Worm (Caenorhabditis elegans) whole organism, L2 larva: ENCODE data around the gene F38B2.2.

Source experiments
- C34F6.9 ChIP-seq: fragments of 150-350 bp; optimal IDR thresholded peaks from 2 replicates; lab custom pipeline; 2014; ENCODE audit warnings: missing biosample characterization, missing genetic modification characterization
- F13H6.1 ChIP-seq: sonication (generic microtip); optimal IDR thresholded peaks from 2 replicates; lab custom pipeline; 2016; ENCODE audit warnings: missing genetic modification characterization, missing compliant biosample characterization
- R02D3.7 ChIP-seq: fragments of 150-350 bp; optimal IDR thresholded peaks from 2 replicates; lab custom pipeline; 2014; ENCODE audit warnings: missing biosample characterization, missing genetic modification characterization
- Y55F3AM.14 ChIP-seq: fragments of 200-800 bp; sonication (Bioruptor generic); optimal IDR thresholded peaks from 2 replicates; lab custom pipeline; 2018; ENCODE audit warnings: mild to moderate bottlenecking, missing genetic modification characterization, missing compliant biosample characterization
- ZK546.5 ChIP-seq: sonication (generic microtip); optimal IDR thresholded peaks from 2 replicates; lab custom pipeline; 2017; ENCODE audit warnings: missing biosample characterization, missing genetic modification characterization
- alr-1 ChIP-seq: fragments of 150-350 bp; optimal IDR thresholded peaks from 2 replicates; lab custom pipeline; 2014; ENCODE audit warnings: missing biosample characterization, missing genetic modification characterization
- aly-2 ChIP-seq: fragments of 150-350 bp; optimal IDR thresholded peaks from 2 replicates; lab custom pipeline; 2014; ENCODE audit warnings: missing biosample characterization, missing genetic modification characterization
- ama-1 ChIP-seq: fragments of 150-350 bp; optimal IDR thresholded peaks from 2 replicates; lab custom pipeline; 2018; ENCODE audit warnings: inconsistent platforms
- blmp-1 ChIP-seq: sonication (generic microtip); optimal IDR thresholded peaks from 2 replicates; lab custom pipeline; 2017; ENCODE audit warnings: missing genetic modification characterization, mild to moderate bottlenecking, missing compliant biosample characterization, antibody characterized with exemption, moderate library complexity; ENCODE audit not compliant: insufficient read depth
- ceh-16 ChIP-seq: fragments of 150-350 bp; optimal IDR thresholded peaks from 2 replicates; lab custom pipeline; 2014; ENCODE audit warnings: missing biosample characterization, missing genetic modification characterization
- ceh-82 ChIP-seq: fragments of 150-350 bp; optimal IDR thresholded peaks from 2 replicates; lab custom pipeline; 2014; ENCODE audit warnings: missing biosample characterization, missing genetic modification characterization
- crh-2 ChIP-seq: sonication (generic microtip); optimal IDR thresholded peaks from 2 replicates; lab custom pipeline; 2017; ENCODE audit warnings: missing biosample characterization, missing genetic modification characterization
- dmd-4 ChIP-seq: sonication (generic microtip); optimal IDR thresholded peaks from 2 replicates; lab custom pipeline; 2017; ENCODE audit warnings: missing biosample characterization, missing genetic modification characterization
- egl-27 ChIP-seq: sonication (generic microtip); optimal IDR thresholded peaks from 3 replicates; lab custom pipeline; 2017; ENCODE audit warnings: missing biosample characterization, missing genetic modification reagents, missing genetic modification characterization
- elt-1 ChIP-seq: fragments of 150-350 bp; optimal IDR thresholded peaks from 2 replicates; lab custom pipeline; 2014; ENCODE audit warnings: missing biosample characterization, missing genetic modification characterization
- fos-1 ChIP-seq: fragments of 150-350 bp; optimal IDR thresholded peaks from 2 replicates; lab custom pipeline; 2014; ENCODE audit warnings: missing biosample characterization, missing genetic modification characterization
- gmeb-1 ChIP-seq: fragments of 150-350 bp; optimal IDR thresholded peaks from 2 replicates; lab custom pipeline; 2014; ENCODE audit warnings: missing biosample characterization, missing genetic modification characterization
- lin-11 ChIP-seq: fragments of 150-350 bp; sonication (generic microtip); optimal IDR thresholded peaks from 2 replicates; lab custom pipeline; 2014; ENCODE audit warnings: missing biosample characterization, missing genetic modification characterization, inconsistent platforms, mixed read lengths
- lin-13 ChIP-seq: fragments of 150-350 bp; optimal IDR thresholded peaks from 2 replicates; lab custom pipeline; 2014; ENCODE audit warnings: missing biosample characterization, missing genetic modification reagents, missing genetic modification characterization
- lin-39 ChIP-seq: fragments of 150-350 bp; optimal IDR thresholded peaks from 2 replicates; lab custom pipeline; 2014; ENCODE audit warnings: missing biosample characterization, missing genetic modification reagents, missing genetic modification characterization
- lsy-2 ChIP-seq, 2 experiments: fragments of 150-350 bp in 1 of 2; sonication (generic microtip) in 1 of 2; optimal IDR thresholded peaks; 2 replicates each; lab custom pipeline; 2014 to 2017; ENCODE audit warnings: missing biosample characterization in 2 of 2, missing genetic modification characterization in 2 of 2
- mab-5 ChIP-seq: fragments of 150-350 bp; optimal IDR thresholded peaks from 2 replicates; lab custom pipeline; 2014; ENCODE audit warnings: missing biosample characterization, missing genetic modification characterization
- mbf-1 ChIP-seq: sonication (generic microtip); optimal IDR thresholded peaks from 2 replicates; lab custom pipeline; 2017; ENCODE audit warnings: missing biosample characterization, missing genetic modification characterization
- mdl-1 ChIP-seq, 2 experiments: fragments of 150-350 bp in 1 of 2; sonication (generic microtip) in 1 of 2; optimal IDR thresholded peaks; 2 replicates each; lab custom pipeline; 2017; ENCODE audit warnings: missing biosample characterization in 2 of 2, missing genetic modification characterization in 2 of 2
- nhr-11 ChIP-seq: fragments of 150-350 bp; optimal IDR thresholded peaks from 2 replicates; lab custom pipeline; 2014; ENCODE audit warnings: missing biosample characterization, missing genetic modification characterization
- nhr-12 ChIP-seq: fragments of 150-350 bp; optimal IDR thresholded peaks from 2 replicates; lab custom pipeline; 2014; ENCODE audit warnings: missing biosample characterization, missing genetic modification characterization
- nhr-129 ChIP-seq: fragments of 150-350 bp; optimal IDR thresholded peaks from 2 replicates; lab custom pipeline; 2014; ENCODE audit warnings: missing biosample characterization, missing genetic modification characterization
- nhr-21 ChIP-seq: fragments of 150-350 bp; optimal IDR thresholded peaks from 2 replicates; lab custom pipeline; 2014; ENCODE audit warnings: missing biosample characterization, missing genetic modification characterization
- nhr-23 ChIP-seq: fragments of 150-350 bp; optimal IDR thresholded peaks from 2 replicates; lab custom pipeline; 2014; ENCODE audit warnings: missing biosample characterization, missing genetic modification reagents, missing genetic modification characterization
- nhr-237 ChIP-seq: fragments of 150-350 bp; optimal IDR thresholded peaks from 2 replicates; lab custom pipeline; 2014; ENCODE audit warnings: missing biosample characterization, missing genetic modification characterization
- nhr-25 ChIP-seq: fragments of 150-350 bp; sonication (generic microtip); optimal IDR thresholded peaks from 3 replicates; lab custom pipeline; 2014; ENCODE audit warnings: missing biosample characterization, missing genetic modification characterization
- nhr-6 ChIP-seq: fragments of 150-350 bp; optimal IDR thresholded peaks from 2 replicates; lab custom pipeline; 2014; ENCODE audit warnings: missing biosample characterization, missing genetic modification characterization
- nhr-77 ChIP-seq: fragments of 150-350 bp; optimal IDR thresholded peaks from 2 replicates; lab custom pipeline; 2014; ENCODE audit warnings: missing biosample characterization, missing genetic modification characterization
- sem-4 ChIP-seq: fragments of 150-350 bp; optimal IDR thresholded peaks from 2 replicates; lab custom pipeline; 2014; ENCODE audit warnings: missing biosample characterization, missing genetic modification reagents, missing genetic modification characterization
- skn-1 ChIP-seq: sonication (generic microtip); optimal IDR thresholded peaks from 2 replicates; lab custom pipeline; 2017; ENCODE audit warnings: missing biosample characterization, missing genetic modification characterization
- sma-3 ChIP-seq: sonication (generic microtip); optimal IDR thresholded peaks from 2 replicates; lab custom pipeline; 2016; ENCODE audit warnings: missing genetic modification reagents, missing genetic modification characterization, missing compliant biosample characterization
- sma-9 ChIP-seq, 2 experiments: fragments of 150-350 bp in 1 of 2; sonication (generic microtip) in 1 of 2; optimal IDR thresholded peaks; 2 replicates each; lab custom pipeline; 2014 to 2016; ENCODE audit warnings: missing genetic modification characterization in 2 of 2, mild to moderate bottlenecking in 1 of 2, missing biosample characterization in 1 of 2, missing compliant biosample characterization in 1 of 2, missing genetic modification reagents in 1 of 2, moderate library complexity in 1 of 2
- snpc-4 ChIP-seq: fragments of 150-350 bp; optimal IDR thresholded peaks from 2 replicates; lab custom pipeline; 2014; ENCODE audit warnings: missing biosample characterization, missing genetic modification characterization
- unc-39 ChIP-seq: fragments of 150-350 bp; optimal IDR thresholded peaks from 2 replicates; lab custom pipeline; 2014; ENCODE audit warnings: missing biosample characterization, missing genetic modification characterization
- unc-55 ChIP-seq: fragments of 150-350 bp; sonication (generic microtip); optimal IDR thresholded peaks from 3 replicates; lab custom pipeline; 2014; ENCODE audit warnings: missing biosample characterization, missing genetic modification reagents, missing genetic modification characterization
- zag-1 ChIP-seq: fragments of 150-350 bp; optimal IDR thresholded peaks from 2 replicates; lab custom pipeline; 2014; ENCODE audit warnings: missing biosample characterization, missing genetic modification characterization
- ztf-1 ChIP-seq: fragments of 200-800 bp; sonication (Bioruptor generic); conservative IDR thresholded peaks from 2 replicates; pipeline ENCODE4 v1.3.6; 2022; ENCODE audit warnings: missing genetic modification characterization, missing compliant biosample characterization
- ztf-11 ChIP-seq: sonication (generic microtip); optimal IDR thresholded peaks from 2 replicates; lab custom pipeline; 2017; ENCODE audit warnings: missing biosample characterization, missing genetic modification characterization
- ztf-4 ChIP-seq: fragments of 150-350 bp; optimal IDR thresholded peaks from 2 replicates; lab custom pipeline; 2014; ENCODE audit warnings: missing biosample characterization, missing genetic modification characterization

The F38B2.2 gene

ce11 chrX:11262319-11263074, 16.7 kb downstream of the F38B2.2 start, which contains the start of gene C03A3.2:
C03A3.2 (plus strand) TSS chrX:11262848.
- TF ChIP-seq dmd-4 (tag; lab: Kevin White, UChicago) (no peak), sma-3 (no peak), lin-13 (GFP tag; lab: Kevin White, UChicago) (peak; percentile 67), F13H6.1 (peak; percentile 73), lsy-2 (tag; optimal IDR thresholded peaks at IDR 0.05; lab: Kevin White, UChicago) (peak in 1 of 2 experiments; percentile 74), ztf-4 (tag; lab: Kevin White, UChicago) (no peak), mbf-1 (tag; lab: Kevin White, UChicago) (no peak), mdl-1 (tag; optimal IDR thresholded peaks at IDR 0.05; lab: Kevin White, UChicago) (peak in 1 of 2 experiments; percentile 62), ztf-1 (no peak), egl-27 (tag; lab: Kevin White, UChicago) (peak; percentile 35), nhr-6 (tag; lab: Kevin White, UChicago) (peak; percentile 24), lin-39 (no peak), Y55F3AM.14 (no peak), nhr-12 (no peak), nhr-129 (tag; lab: Kevin White, UChicago) (peak; percentile 88), ztf-11 (tag; lab: Kevin White, UChicago) (no peak), mab-5 (tag; lab: Kevin White, UChicago) (peak; percentile 63), sma-9 (GFP tag; optimal IDR thresholded peaks at IDR 0.05; lab: Kevin White, UChicago) (peak; percentile 66), sma-9 (tag; optimal IDR thresholded peaks at IDR 0.05; lab: Kevin White, UChicago) (no peak), snpc-4 (tag; lab: Kevin White, UChicago) (peak; percentile 55), elt-1 (tag; lab: Kevin White, UChicago) (no peak), nhr-11 (tag; lab: Kevin White, UChicago) (no peak), ama-1 (lab: Kevin White, UChicago) (no peak), unc-39 (tag; lab: Kevin White, UChicago) (no peak), crh-2 (tag; lab: Kevin White, UChicago) (peak; percentile 87), ceh-16 (tag; lab: Kevin White, UChicago) (peak; percentile 39), blmp-1 (tag; lab: Kevin White, UChicago) (peak; percentile 58), fos-1 (tag; lab: Kevin White, UChicago) (peak; percentile 58), unc-55 (peak; percentile 82), nhr-25 (tag; lab: Kevin White, UChicago) (peak; percentile 75), lin-11 (tag; lab: Kevin White, UChicago) (peak; percentile 80), skn-1 (no peak), zag-1 (tag; lab: Kevin White, UChicago) (peak; percentile 75), sem-4 (tag; lab: Kevin White, UChicago) (peak; percentile 49), aly-2 (tag; lab: Kevin White, UChicago) (no peak), C34F6.9 (tag; lab: Kevin White, UChicago) (peak; percentile 86)

- TF ChIP-seq lin-11 (tag; lab: Kevin White, UChicago) (peak; percentile 60), C34F6.9 (tag; lab: Kevin White, UChicago) (peak; percentile 26), F13H6.1 (peak; percentile 33), crh-2 (tag; lab: Kevin White, UChicago) (no peak), unc-55 (peak; percentile 42), nhr-129 (tag; lab: Kevin White, UChicago) (peak; percentile 16), nhr-23 (tag; lab: Kevin White, UChicago) (no peak), aly-2 (tag; lab: Kevin White, UChicago) (no peak), zag-1 (tag; lab: Kevin White, UChicago) (peak; percentile 23)
Measured at ce11 chrX:11257071-11257470, 22.1 kb downstream of the F38B2.2 start, which contains the start of gene C03A3.1. C03A3.1 (plus strand) TSS chrX:11257361.

DNA sequence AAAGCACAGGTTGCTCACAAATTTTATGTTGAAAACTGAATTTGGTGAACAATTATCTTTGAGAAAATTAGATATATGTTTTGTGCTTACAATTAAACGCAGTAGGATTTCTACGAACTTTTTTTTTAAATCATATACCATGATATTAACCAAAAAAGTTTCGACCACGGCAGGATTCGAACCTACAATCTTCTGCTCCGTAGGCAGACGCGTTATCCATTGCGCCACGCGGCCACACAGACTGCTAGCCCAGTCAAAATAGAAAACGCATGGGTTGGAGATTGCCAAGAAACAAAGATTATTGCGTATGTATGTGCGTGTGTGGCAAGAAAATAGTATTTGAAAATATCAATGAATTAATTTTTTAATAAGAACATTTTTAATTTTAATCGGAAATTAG, 26.7 kb downstream of the F38B2.2 start:
- TF ChIP-seq F13H6.1 (peak; percentile 58), egl-27 (tag; lab: Kevin White, UChicago) (no peak), ZK546.5 (tag; lab: Kevin White, UChicago) (no peak), C34F6.9 (tag; lab: Kevin White, UChicago) (peak; percentile 50), ama-1 (lab: Kevin White, UChicago) (no peak), ceh-16 (tag; lab: Kevin White, UChicago) (no peak), nhr-129 (tag; lab: Kevin White, UChicago) (peak; percentile 47), mbf-1 (tag; lab: Kevin White, UChicago) (no peak), nhr-11 (tag; lab: Kevin White, UChicago) (no peak), gmeb-1 (tag; lab: Kevin White, UChicago) (peak; percentile 45), nhr-21 (peak; percentile 62), nhr-77 (tag; lab: Kevin White, UChicago) (no peak), blmp-1 (tag; lab: Kevin White, UChicago) (no peak), aly-2 (tag; lab: Kevin White, UChicago) (no peak), lin-13 (GFP tag; lab: Kevin White, UChicago) (peak; percentile 45), snpc-4 (tag; lab: Kevin White, UChicago) (no peak), crh-2 (tag; lab: Kevin White, UChicago) (peak; percentile 47), R02D3.7 (tag; lab: Kevin White, UChicago) (no peak), mab-5 (tag; lab: Kevin White, UChicago) (no peak), sma-3 (peak; percentile 44), nhr-237 (tag; lab: Kevin White, UChicago) (no peak), sma-9 (GFP tag; optimal IDR thresholded peaks at IDR 0.05; lab: Kevin White, UChicago) (peak; percentile 56), sma-9 (tag; optimal IDR thresholded peaks at IDR 0.05; lab: Kevin White, UChicago) (no peak), nhr-6 (tag; lab: Kevin White, UChicago) (no peak), nhr-12 (no peak), alr-1 (tag; lab: Kevin White, UChicago) (no peak), ceh-82 (no peak), lsy-2 (tag; optimal IDR thresholded peaks at IDR 0.05; lab: Kevin White, UChicago) (peak; percentile 0 to 37), sem-4 (tag; lab: Kevin White, UChicago) (no peak)
